Worm (Caenorhabditis elegans) whole organism, early embryonic: ENCODE results near the gene irk-3.

ENCODE experiments used
- B0310.2 ChIP-seq: sonication (generic microtip); optimal IDR thresholded peaks from 2 replicates; lab custom pipeline; 2016; ENCODE audit warnings: mild to moderate bottlenecking, missing genetic modification characterization, missing compliant biosample characterization
- F13C5.2 ChIP-seq: sonication (generic microtip); optimal IDR thresholded peaks from 2 replicates; lab custom pipeline; 2017; ENCODE audit warnings: mild to moderate bottlenecking, missing genetic modification characterization, inconsistent platforms, missing compliant biosample characterization
- aly-1 ChIP-seq: sonication (generic microtip); optimal IDR thresholded peaks from 2 replicates; lab custom pipeline; 2016; ENCODE audit warnings: missing genetic modification characterization, missing compliant biosample characterization
- ama-1 ChIP-seq: fragments of 150-350 bp; optimal IDR thresholded peaks from 2 replicates; lab custom pipeline; 2014
- ceh-13 ChIP-seq: fragments of 200-800 bp; sonication (Bioruptor generic); optimal IDR thresholded peaks from 2 replicates; lab custom pipeline; 2018; ENCODE audit warnings: mild to moderate bottlenecking, missing genetic modification characterization, missing compliant biosample characterization
- ceh-36 ChIP-seq: sonication (generic microtip); optimal IDR thresholded peaks from 2 replicates; lab custom pipeline; 2016; ENCODE audit warnings: missing genetic modification characterization, inconsistent platforms, missing compliant biosample characterization
- ets-7 ChIP-seq: sonication (generic microtip); optimal IDR thresholded peaks from 2 replicates; lab custom pipeline; 2016; ENCODE audit warnings: missing genotype, missing genetic modification characterization, missing compliant biosample characterization
- flt-1 ChIP-seq: fragments of 200-800 bp; sonication (Bioruptor generic); IDR thresholded peaks from 2 replicates; pipeline ENCODE4 v1.3.6; 2022; ENCODE audit warnings: missing genetic modification characterization, missing compliant biosample characterization
- hmbx-1 ChIP-seq: sonication (generic microtip); optimal IDR thresholded peaks from 2 replicates; lab custom pipeline; 2016; ENCODE audit warnings: mild to moderate bottlenecking, missing genetic modification characterization, missing compliant biosample characterization
- hmg-4 ChIP-seq: fragments of 200-800 bp; sonication (Bioruptor generic); optimal IDR thresholded peaks from 2 replicates; lab custom pipeline; 2018; ENCODE audit warnings: mild to moderate bottlenecking, missing genetic modification characterization, missing compliant biosample characterization
- hnd-1 ChIP-seq: sonication (generic microtip); optimal IDR thresholded peaks from 2 replicates; lab custom pipeline; 2016; ENCODE audit warnings: missing genetic modification characterization, missing compliant biosample characterization
- pes-1 ChIP-seq: fragments of 200-800 bp; sonication (Bioruptor generic); IDR thresholded peaks from 2 replicates; pipeline ENCODE4 v1.3.6; 2022; ENCODE audit warnings: missing genetic modification reagents, missing genetic modification characterization, missing compliant biosample characterization
- scrt-1 ChIP-seq: fragments of 200-800 bp; sonication (Bioruptor generic); IDR thresholded peaks from 2 replicates; pipeline ENCODE4 v1.3.6; 2022; ENCODE audit warnings: missing genetic modification characterization, missing compliant biosample characterization
- sea-1 ChIP-seq: fragments of 200-800 bp; sonication (Bioruptor generic); conservative IDR thresholded peaks from 2 replicates; pipeline ENCODE4 v1.3.6; 2022; ENCODE audit warnings: missing genetic modification characterization, missing compliant biosample characterization
- tbx-11 ChIP-seq: fragments of 200-800 bp; sonication (Bioruptor generic); IDR thresholded peaks from 2 replicates; pipeline ENCODE4 v1.3.6; 2022; ENCODE audit warnings: missing genetic modification characterization, missing compliant biosample characterization
- tbx-37 ChIP-seq: fragments of 200-800 bp; sonication (Bioruptor generic); conservative IDR thresholded peaks from 2 replicates; pipeline ENCODE4 v1.3.6; 2022; ENCODE audit warnings: missing genetic modification reagents, missing genetic modification characterization, missing compliant biosample characterization
- tra-4 ChIP-seq: sonication (generic microtip); optimal IDR thresholded peaks from 2 replicates; lab custom pipeline; 2017; ENCODE audit warnings: missing genetic modification characterization, missing compliant biosample characterization

The irk-3 gene

DNA sequence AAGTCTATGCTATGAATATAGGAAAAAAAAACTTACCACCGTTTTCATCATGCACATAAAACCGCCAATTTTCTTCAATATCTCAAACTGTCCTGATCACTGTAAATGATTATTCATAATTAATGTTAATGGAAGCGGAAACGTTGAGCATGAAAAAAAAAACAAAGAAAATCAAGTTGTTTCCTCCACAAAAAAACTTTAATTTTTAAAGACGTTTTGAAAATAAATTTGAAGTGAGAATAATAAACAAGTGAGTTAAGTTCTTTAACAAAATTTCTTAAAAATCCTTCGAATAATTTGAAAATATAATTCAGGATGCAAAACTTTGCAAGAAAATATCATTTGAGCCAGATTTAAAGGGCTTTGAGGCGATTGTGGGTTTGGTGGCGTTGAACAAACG lies at the start of gene irk-3:
Gene irk-3, minus strand, starts transcription at position 101 of the 400 bp plus-strand sequence.
- TF ChIP-seq pes-1 (GFP tag; lab: Robert Waterston, UW) (no peak), tra-4 (tag; lab: Kevin White, UChicago) (no peak), tbx-37 (no peak), ceh-36 (no peak), scrt-1 (no peak), hmbx-1 (tag; lab: Kevin White, UChicago) (no peak), hnd-1 (tag; lab: Kevin White, UChicago) (no peak), hmg-4 (no peak)

DNA sequence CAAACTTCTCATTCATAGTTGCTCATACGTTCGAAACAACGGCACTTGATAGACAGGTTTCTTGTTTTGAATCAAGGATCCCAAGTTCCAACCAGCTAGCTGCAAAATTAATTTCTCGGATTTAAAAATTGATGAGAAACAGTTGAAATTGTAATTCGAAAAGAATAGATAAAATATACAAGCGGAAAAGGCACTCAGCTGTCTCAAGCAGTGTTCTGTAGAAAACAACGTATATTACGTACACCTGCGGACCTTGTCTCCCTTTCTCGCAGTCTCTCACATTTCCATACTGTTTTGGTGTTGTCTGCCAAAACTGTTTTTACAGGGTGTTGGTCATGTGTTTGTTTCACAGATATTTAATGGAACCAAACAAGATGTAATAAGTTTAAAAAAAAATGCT lies 45.4 kb upstream of the irk-3 start, which contains the start of gene F23D12.10:
Gene F23D12.10, minus strand, starts transcription at position 101 of the 400 bp plus-strand sequence.
- TF ChIP-seq ceh-36, result no peak
- TF ChIP-seq hmg-4, result no peak
- TF ChIP-seq ama-1 (lab: Kevin White, UChicago), result no peak
- TF ChIP-seq F13C5.2 (tag; lab: Kevin White, UChicago), result no peak
- TF ChIP-seq pes-1 (GFP tag; lab: Robert Waterston, UW), result no peak

DNA sequence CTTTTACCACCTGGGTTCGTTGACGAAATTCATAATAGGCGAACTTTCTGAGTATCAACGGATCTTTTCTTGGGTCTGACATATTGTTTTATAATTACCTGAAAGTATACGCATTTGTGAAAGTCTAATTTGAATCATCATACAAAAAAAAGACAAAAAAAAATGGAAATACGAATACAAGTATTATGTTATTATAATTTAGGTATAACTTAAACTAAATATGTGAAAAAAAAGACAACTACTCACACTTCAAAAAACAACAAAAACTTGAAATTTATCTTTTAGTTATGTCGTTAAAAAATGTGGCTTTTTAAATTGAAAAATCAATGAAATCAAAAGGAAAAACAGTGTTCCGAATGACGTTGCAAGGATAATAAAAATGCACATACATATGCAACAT lies 42.6 kb upstream of the irk-3 start, which contains the start of gene fbxa-179:
Gene fbxa-179, minus strand, starts transcription at position 101 of the 400 bp plus-strand sequence.
- no peak for TF ChIP-seq ceh-13
- TF ChIP-seq flt-1 (GFP tag; lab: Robert Waterston, UW), result no peak
- no peak for TF ChIP-seq sea-1 (GFP tag; lab: Robert Waterston, UW)
- TF ChIP-seq ama-1 (lab: Kevin White, UChicago), result no peak
- no peak for TF ChIP-seq F13C5.2 (tag; lab: Kevin White, UChicago)
- TF ChIP-seq aly-1 (tag; lab: Kevin White, UChicago), result no peak

DNA sequence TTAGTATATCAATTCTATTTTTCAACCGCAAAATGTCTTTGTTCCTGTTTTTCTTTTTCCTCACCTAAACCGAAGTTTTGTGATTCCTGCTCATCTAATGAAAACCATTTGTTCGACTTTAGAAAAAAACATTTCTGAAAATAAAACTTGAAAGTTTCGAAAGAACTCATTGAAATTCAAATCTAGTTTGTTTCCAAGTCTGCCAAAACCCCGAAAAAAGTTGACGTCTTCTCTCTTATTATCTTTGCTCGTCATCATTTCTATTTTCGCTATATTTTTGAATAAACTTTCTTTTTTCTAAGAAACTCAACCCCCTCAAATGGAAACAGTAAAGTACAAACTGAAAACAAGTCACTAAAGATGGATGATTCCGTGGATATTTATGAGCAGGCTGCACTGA lies 35.6 kb upstream of the irk-3 start, which contains the start of gene frpr-17:
Gene frpr-17, plus strand, starts transcription at position 301 of the 400 bp plus-strand sequence.
- TF ChIP-seq hnd-1 (tag; lab: Kevin White, UChicago), result no peak
- no peak for TF ChIP-seq tra-4 (tag; lab: Kevin White, UChicago)
- no peak for TF ChIP-seq F13C5.2 (tag; lab: Kevin White, UChicago)
- TF ChIP-seq sea-1 (GFP tag; lab: Robert Waterston, UW), result no peak
- no peak for TF ChIP-seq pes-1 (GFP tag; lab: Robert Waterston, UW)

DNA sequence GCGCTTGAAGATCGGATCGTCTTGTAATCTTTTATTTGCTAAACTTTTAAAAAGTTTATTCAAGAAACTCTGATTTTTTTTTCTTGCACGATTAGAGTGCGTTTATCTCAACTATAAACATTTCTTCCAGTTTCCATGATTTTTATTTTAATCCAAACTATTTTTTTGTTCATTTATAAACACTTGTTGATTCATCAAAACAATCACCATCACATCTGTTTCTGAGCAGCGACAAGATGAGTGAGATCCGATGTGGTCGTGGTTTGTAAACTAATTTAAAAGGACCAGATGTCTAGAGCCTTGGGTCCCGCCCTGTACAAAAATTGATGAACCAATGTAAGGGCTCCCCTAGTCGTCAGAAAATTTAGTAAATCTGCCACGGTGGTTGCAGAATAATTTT lies 31.0 kb upstream of the irk-3 start:
- TF ChIP-seq pes-1 (GFP tag; lab: Robert Waterston, UW) (no peak), F13C5.2 (tag; lab: Kevin White, UChicago) (no peak), ama-1 (lab: Kevin White, UChicago) (no peak), hmbx-1 (tag; lab: Kevin White, UChicago) (no peak), ceh-36 (no peak)

DNA sequence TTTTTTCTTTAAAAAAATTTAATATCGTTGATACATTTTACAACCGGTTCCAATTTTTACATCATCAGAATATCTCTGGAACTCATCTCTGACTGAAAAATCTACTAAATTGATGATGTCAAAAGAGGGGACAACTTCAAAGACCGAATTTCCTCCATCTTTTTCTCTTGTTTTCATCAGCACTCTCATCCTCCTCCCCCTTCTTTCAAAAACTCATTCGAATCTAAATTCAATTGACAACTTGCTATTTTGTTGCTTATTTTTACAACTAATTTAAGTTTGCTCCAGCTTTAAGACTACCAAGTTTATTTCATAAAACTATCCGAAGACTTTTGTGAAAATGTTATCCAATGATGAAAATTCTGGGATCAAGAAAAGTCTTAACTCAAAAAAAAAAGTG lies 28.8 kb upstream of the irk-3 start:
- TF ChIP-seq flt-1 (GFP tag; lab: Robert Waterston, UW), result no peak
- no peak for TF ChIP-seq ama-1 (lab: Kevin White, UChicago)
- no peak for TF ChIP-seq B0310.2 (tag; lab: Kevin White, UChicago)
- no peak for TF ChIP-seq scrt-1

DNA sequence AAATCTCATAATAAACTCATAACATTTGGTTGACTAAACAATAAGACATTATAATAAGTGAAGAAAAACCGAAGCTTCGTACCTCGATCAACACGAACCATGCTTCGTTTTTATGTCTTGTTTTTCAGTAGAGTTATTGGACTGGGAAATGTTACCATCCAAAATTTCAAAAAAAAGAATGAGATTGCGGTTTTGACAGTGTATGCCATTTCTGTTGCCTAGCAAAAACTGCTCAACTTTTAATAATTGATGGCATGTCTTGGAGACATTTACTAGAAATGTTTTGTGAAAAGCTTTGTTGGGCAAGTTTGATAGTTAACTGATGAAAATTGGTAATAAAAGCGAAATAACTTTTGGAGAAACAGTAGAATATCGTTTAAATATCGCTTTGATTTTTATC lies 25.1 kb upstream of the irk-3 start, which contains the start of gene Y60A9.1:
Gene Y60A9.1, minus strand, starts transcription at position 101 of the 400 bp plus-strand sequence.
- TF ChIP-seq tra-4 (tag; lab: Kevin White, UChicago), result no peak
- TF ChIP-seq pes-1 (GFP tag; lab: Robert Waterston, UW), result no peak
- no peak for TF ChIP-seq scrt-1
- no peak for TF ChIP-seq ceh-13
- TF ChIP-seq aly-1 (tag; lab: Kevin White, UChicago), result no peak
- TF ChIP-seq sea-1 (GFP tag; lab: Robert Waterston, UW), result no peak
- no peak for TF ChIP-seq F13C5.2 (tag; lab: Kevin White, UChicago)
- no peak for TF ChIP-seq flt-1 (GFP tag; lab: Robert Waterston, UW)
- no peak for TF ChIP-seq tbx-37
- no peak for TF ChIP-seq hnd-1 (tag; lab: Kevin White, UChicago)
- no peak for TF ChIP-seq ets-7 (tag; lab: Kevin White, UChicago)
- TF ChIP-seq ama-1 (lab: Kevin White, UChicago), result no peak
- no peak for TF ChIP-seq tbx-11 (GFP tag; lab: Robert Waterston, UW)
- TF ChIP-seq B0310.2 (tag; lab: Kevin White, UChicago), result no peak

DNA sequence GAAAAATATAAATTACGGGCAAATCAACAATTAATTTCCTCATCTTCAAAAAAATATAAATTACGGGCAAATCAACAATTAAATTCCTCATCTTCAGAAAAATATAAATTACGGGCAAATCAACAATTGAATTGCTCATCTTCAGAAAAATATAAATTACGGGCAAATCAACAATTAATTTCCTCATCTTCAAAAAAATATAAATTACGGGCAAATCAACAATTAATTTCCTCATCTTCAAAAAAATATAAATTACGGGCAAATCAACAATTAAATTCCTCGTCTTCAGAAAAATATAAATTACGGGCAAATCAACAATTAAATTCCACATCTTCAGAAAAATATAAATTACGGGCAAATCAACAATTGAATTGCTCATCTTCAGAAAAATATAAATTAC lies 17.5 kb upstream of the irk-3 start:
- TF ChIP-seq tbx-37 (peak; percentile 52; the same call in 1 of the 2 replicates), sea-1 (GFP tag; lab: Robert Waterston, UW) (0 out of 2 replicates have a peak, but pooled peaks have one; percentile 22)

DNA sequence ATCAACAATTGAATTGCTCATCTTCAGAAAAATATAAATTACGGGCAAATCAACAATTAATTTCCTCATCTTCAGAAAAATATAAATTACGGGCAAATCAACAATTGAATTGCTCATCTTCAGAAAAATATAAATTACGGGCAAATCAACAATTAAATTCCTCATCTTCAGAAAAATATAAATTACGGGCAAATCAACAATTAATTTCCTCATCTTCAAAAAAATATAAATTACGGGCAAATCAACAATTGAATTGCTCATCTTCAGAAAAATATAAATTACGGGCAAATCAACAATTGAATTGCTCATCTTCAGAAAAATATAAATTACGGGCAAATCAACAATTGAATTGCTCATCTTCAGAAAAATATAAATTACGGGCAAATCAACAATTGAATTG lies 16.5 kb upstream of the irk-3 start:
- TF ChIP-seq tbx-37, result peak; percentile 42; the same call in 1 of the 2 replicates

DNA sequence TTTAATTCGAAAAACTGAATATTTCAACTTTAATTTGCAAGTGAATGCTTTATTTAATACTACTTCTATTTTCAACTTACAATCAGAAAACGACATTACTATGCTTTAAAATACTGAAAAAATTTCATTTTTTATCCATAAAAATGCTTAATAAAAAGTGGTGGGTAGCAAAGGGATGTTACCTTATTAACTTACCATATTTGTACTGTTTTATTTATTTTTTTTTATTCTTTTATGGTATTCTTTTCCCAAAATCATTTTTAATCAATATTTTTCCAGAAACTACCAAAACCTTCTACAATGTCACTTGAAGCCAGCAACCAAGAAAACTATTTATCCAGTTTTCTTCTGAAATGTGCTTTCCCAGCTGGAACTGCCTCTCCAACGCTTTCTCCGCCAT lies 12.7 kb upstream of the irk-3 start, which contains the start of gene Y60A9.3:
Gene Y60A9.3, plus strand, starts transcription at position 301 of the 400 bp plus-strand sequence.
- TF ChIP-seq ama-1 (lab: Kevin White, UChicago) (no peak), scrt-1 (no peak), ceh-36 (no peak), aly-1 (tag; lab: Kevin White, UChicago) (no peak), hnd-1 (tag; lab: Kevin White, UChicago) (no peak), F13C5.2 (tag; lab: Kevin White, UChicago) (no peak), tbx-11 (GFP tag; lab: Robert Waterston, UW) (no peak), sea-1 (GFP tag; lab: Robert Waterston, UW) (no peak), hmg-4 (no peak), tbx-37 (no peak), tra-4 (tag; lab: Kevin White, UChicago) (no peak), hmbx-1 (tag; lab: Kevin White, UChicago) (no peak), ets-7 (tag; lab: Kevin White, UChicago) (no peak), ceh-13 (no peak), pes-1 (GFP tag; lab: Robert Waterston, UW) (no peak), flt-1 (GFP tag; lab: Robert Waterston, UW) (no peak)
